Fruit fly (Drosophila melanogaster): ENCODE results near the gene pasha.

The pasha gene

dm6 chr3R:31662757-31663156, 45.0 kb downstream of the pasha start:
- TF ChIP-seq svp (GFP tag) (peak; percentile 35), CG6163 (GFP tag; IDR thresholded peaks at IDR 0.05) (0 out of 3 replicates have a peak, but pooled peaks have one; percentile 20), ss (GFP tag; optimal IDR thresholded peaks at IDR 0.05) (peak in 1 of 2 experiments; percentile 20), esn (GFP tag; optimal IDR thresholded peaks at IDR 0.05) (no peak), Met (GFP tag; optimal IDR thresholded peaks at IDR 0.05) (no peak), CG6808 (GFP tag; optimal IDR thresholded peaks at IDR 0.05) (no peak), fkh (GFP tag; optimal IDR thresholded peaks at IDR 0.05) (no peak), CG11902 (GFP tag; optimal IDR thresholded peaks at IDR 0.05) (no peak), Eip78C (GFP tag) (peak; percentile 79)

- TF ChIP-seq achi (GFP tag; optimal IDR thresholded peaks at IDR 0.05) (no peak), salr (GFP tag; optimal IDR thresholded peaks at IDR 0.05) (no peak), CG3032 (tag; optimal IDR thresholded peaks at IDR 0.05) (peak; percentile 38), topi (GFP tag; optimal IDR thresholded peaks at IDR 0.05) (no peak), ss (GFP tag; optimal IDR thresholded peaks at IDR 0.05) (peak in 1 of 2 experiments; percentile 5), esn (GFP tag; optimal IDR thresholded peaks at IDR 0.05) (peak; percentile 5), CG15336 (GFP tag; IDR thresholded peaks at IDR 0.05) (peak; percentile 11; the same call in 1 of the 2 replicates), Blimp-1 (GFP tag; optimal IDR thresholded peaks at IDR 0.05) (peak; percentile 26), pdm3 (GFP tag; optimal IDR thresholded peaks at IDR 0.05) (no peak), CG34406 (GFP tag; optimal IDR thresholded peaks at IDR 0.05) (no peak), eg (GFP tag; IDR thresholded peaks at IDR 0.05) (no peak), dac (GFP tag; optimal IDR thresholded peaks at IDR 0.05) (no peak), CG6808 (GFP tag; optimal IDR thresholded peaks at IDR 0.05) (peak; percentile 32), Sox14 (GFP tag; optimal IDR thresholded peaks at IDR 0.05) (peak; percentile 25), Hr39 (GFP tag; optimal IDR thresholded peaks at IDR 0.05) (no peak), CG31627 (GFP tag; optimal IDR thresholded peaks at IDR 0.05) (no peak), OdsH (GFP tag; optimal IDR thresholded peaks at IDR 0.05) (no peak), Eip93F (GFP tag; optimal IDR thresholded peaks at IDR 0.05) (no peak), dsx (GFP tag; optimal IDR thresholded peaks at IDR 0.05; ENCODE audit: poor library complexity, severe bottlenecking) (no peak), Ets96B (tag; optimal IDR thresholded peaks at IDR 0.05) (no peak), Sox102F (GFP tag; optimal IDR thresholded peaks at IDR 0.05) (no peak), Eip78C (GFP tag) (peak; percentile 66), CG8632 (GFP tag; optimal IDR thresholded peaks at IDR 0.05) (no peak), cyc (GFP tag; optimal IDR thresholded peaks at IDR 0.05) (no peak), Gug (GFP tag; IDR thresholded peaks at IDR 0.05) (no peak), CG6854 (GFP tag; optimal IDR thresholded peaks at IDR 0.05) (peak; percentile 43), CG3919 (GFP tag; optimal IDR thresholded peaks at IDR 0.05) (no peak), CG7368 (GFP tag; optimal IDR thresholded peaks at IDR 0.05) (no peak), acj6 (GFP tag; optimal IDR thresholded peaks at IDR 0.05) (no peak), Smox (GFP tag; optimal IDR thresholded peaks at IDR 0.05) (no peak), CG1621 (tag; optimal IDR thresholded peaks at IDR 0.05) (peak; percentile 2), vri (GFP tag; optimal IDR thresholded peaks at IDR 0.05) (no peak), Lpt (GFP tag; optimal IDR thresholded peaks at IDR 0.05) (no peak), spab (GFP tag; optimal IDR thresholded peaks at IDR 0.05) (no peak), fd85E (GFP tag; optimal IDR thresholded peaks at IDR 0.05) (no peak)
Measured at dm6 chr3R:31669153-31669934, 51.6 kb downstream of the pasha start, which contains the start of gene Zmynd8. Gene Zmynd8 (plus strand): TSS chr3R:31669465.

All from whole organism, prepupa.